Fruit fly (Drosophila melanogaster) whole organism, embryonic: ENCODE results near the gene Mon1.

Source experiments
- B-H1 ChIP-seq: fragments of 200-800 bp; sonication (Bioruptor generic); IDR thresholded peaks from 3 replicates; pipeline ENCODE4 v1.3.6; 2022; ENCODE audit warnings: missing biosample characterization, missing genetic modification characterization
- C15 ChIP-seq: fragments of 200-800 bp; sonication (Bioruptor generic); IDR thresholded peaks from 3 replicates; pipeline ENCODE4 v1.3.6; 2022; ENCODE audit warnings: missing biosample characterization, missing genetic modification characterization
- CG10543 ChIP-seq: fragments of 200-800 bp; sonication (Bioruptor generic); optimal IDR thresholded peaks from 3 replicates; lab custom pipeline; 2017; ENCODE audit warnings: missing biosample characterization, mild to moderate bottlenecking, missing genetic modification characterization, moderate library complexity
- CG11695 ChIP-seq: fragments of 200-800 bp; sonication (Bioruptor generic); IDR thresholded peaks from 3 replicates; pipeline ENCODE4 v1.3.6; 2022; ENCODE audit warnings: missing biosample characterization, missing genetic modification characterization
- CG12219 ChIP-seq: fragments of 200-800 bp; sonication (Bioruptor generic); optimal IDR thresholded peaks from 3 replicates; lab custom pipeline; 2018; ENCODE audit warnings: missing biosample characterization, mild to moderate bottlenecking, missing genetic modification characterization
- CG12391 ChIP-seq: fragments of 200-800 bp; sonication (Bioruptor generic); optimal IDR thresholded peaks from 3 replicates; lab custom pipeline; 2018; ENCODE audit warnings: missing biosample characterization, mild to moderate bottlenecking, missing genetic modification characterization, moderate library complexity
- CG13287 ChIP-seq: fragments of 200-800 bp; sonication (Bioruptor generic); IDR thresholded peaks from 2 replicates; pipeline ENCODE4 v1.3.6; 2022; ENCODE audit warnings: missing biosample characterization, missing genetic modification characterization; ENCODE audit not compliant: partially characterized antibody
- CG17385 ChIP-seq: fragments of 200-800 bp; sonication (Bioruptor generic); optimal IDR thresholded peaks from 3 replicates; lab custom pipeline; 2018; ENCODE audit warnings: missing biosample characterization, mild to moderate bottlenecking, missing genetic modification characterization
- CG17568 ChIP-seq: fragments of 200-800 bp; sonication (Bioruptor generic); optimal IDR thresholded peaks from 2 replicates; lab custom pipeline; 2018; ENCODE audit warnings: missing biosample characterization, mild to moderate bottlenecking, missing genetic modification characterization, moderate library complexity
- CG17802 ChIP-seq: fragments of 200-800 bp; sonication (Bioruptor generic); optimal IDR thresholded peaks from 2 replicates; lab custom pipeline; 2018; ENCODE audit warnings: missing biosample characterization, mild to moderate bottlenecking, missing genetic modification characterization, moderate library complexity
- CG2129 ChIP-seq: fragments of 200-800 bp; sonication (Bioruptor generic); IDR thresholded peaks from 2 replicates; pipeline ENCODE4 v1.3.6; 2022; ENCODE audit warnings: missing biosample characterization, missing genetic modification characterization; ENCODE audit not compliant: partially characterized antibody
- CG3163 ChIP-seq: fragments of 200-800 bp; sonication (Bioruptor generic); optimal IDR thresholded peaks from 3 replicates; lab custom pipeline; 2016; ENCODE audit warnings: missing biosample characterization, missing genetic modification characterization
- CG32772 ChIP-seq: fragments of 200-800 bp; sonication (Bioruptor generic); IDR thresholded peaks from 2 replicates; pipeline ENCODE4 v1.3.6; 2022; ENCODE audit warnings: missing biosample characterization, missing genetic modification characterization
- CG34224 ChIP-seq: fragments of 200-800 bp; sonication (Bioruptor generic); IDR thresholded peaks from 3 replicates; pipeline ENCODE4 v1.3.6; 2022; ENCODE audit warnings: missing biosample characterization, missing genetic modification characterization; ENCODE audit not compliant: partially characterized antibody
- CG34422 ChIP-seq: fragments of 200-800 bp; sonication (Bioruptor generic); IDR thresholded peaks from 3 replicates; pipeline ENCODE4 v1.3.6; 2022; ENCODE audit warnings: missing biosample characterization, missing genetic modification characterization
- CG4854 ChIP-seq: fragments of 200-800 bp; sonication (Bioruptor generic); optimal IDR thresholded peaks from 2 replicates; lab custom pipeline; 2016; ENCODE audit warnings: missing biosample characterization, missing genetic modification characterization, inconsistent platforms
- CG5180 ChIP-seq: fragments of 200-800 bp; sonication (Bioruptor generic); optimal IDR thresholded peaks from 3 replicates; lab custom pipeline; 2017; ENCODE audit warnings: missing biosample characterization, missing genetic modification characterization, mild to moderate bottlenecking, moderate library complexity, missing genetic modification reagents
- CG7963 ChIP-seq: fragments of 200-800 bp; sonication (Bioruptor generic); IDR thresholded peaks from 3 replicates; pipeline ENCODE4 v1.3.6; 2022; ENCODE audit warnings: missing biosample characterization, missing genetic modification characterization; ENCODE audit not compliant: partially characterized antibody
- CG8359 ChIP-seq: fragments of 200-800 bp; sonication (Bioruptor generic); optimal IDR thresholded peaks from 2 replicates; lab custom pipeline; 2017; ENCODE audit warnings: missing biosample characterization, mild to moderate bottlenecking, missing genetic modification characterization, borderline replicate concordance
- Deaf1 ChIP-seq: fragments of 200-800 bp; optimal IDR thresholded peaks from 3 replicates; lab custom pipeline; 2019; ENCODE audit warnings: missing biosample characterization, mild to moderate bottlenecking, missing genetic modification characterization, moderate library complexity
- Dfd ChIP-seq, 2 experiments: fragments of >200 bp; optimal IDR thresholded peaks; 2 replicates each; lab custom pipeline; 2017; ENCODE audit warnings: missing biosample characterization in 2 of 2, missing genetic modification characterization in 2 of 2
- HLH4C ChIP-seq: fragments of 200-800 bp; sonication (Bioruptor generic); IDR thresholded peaks from 3 replicates; pipeline ENCODE4 v1.3.6; 2022; ENCODE audit warnings: missing biosample characterization, missing genetic modification characterization; ENCODE audit not compliant: partially characterized antibody
- HLHmδ ChIP-seq: fragments of 200-800 bp; sonication (Bioruptor generic); optimal IDR thresholded peaks from 2 replicates; lab custom pipeline; 2018; ENCODE audit warnings: missing biosample characterization, mild to moderate bottlenecking, missing genetic modification characterization, moderate library complexity
- HmgD ChIP-seq: fragments of 200-800 bp; sonication (Bioruptor generic); optimal IDR thresholded peaks from 3 replicates; lab custom pipeline; 2016; ENCODE audit warnings: missing biosample characterization, missing genetic modification characterization
- Hr78 ChIP-seq, 2 experiments: fragments of 200-800 bp in 1 of 2; fragments of >200 bp in 1 of 2; sonication (Bioruptor generic) in 1 of 2; optimal IDR thresholded peaks; 2 replicates each; lab custom pipeline; 2017 to 2019; ENCODE audit warnings: missing biosample characterization in 2 of 2, missing genetic modification characterization in 2 of 2, mild to moderate bottlenecking in 1 of 2, moderate library complexity in 1 of 2
- Neu2 ChIP-seq: fragments of 200-800 bp; sonication (Bioruptor generic); optimal IDR thresholded peaks from 3 replicates; lab custom pipeline; 2016; ENCODE audit warnings: missing biosample characterization, missing genetic modification characterization, borderline replicate concordance
- Opbp ChIP-seq: fragments of 200-800 bp; sonication (Bioruptor generic); IDR thresholded peaks from 3 replicates; pipeline ENCODE4 v1.3.6; 2022; ENCODE audit warnings: missing biosample characterization, missing genetic modification characterization; ENCODE audit not compliant: partially characterized antibody
- Optix ChIP-seq: fragments of 200-800 bp; sonication (Bioruptor generic); IDR thresholded peaks from 3 replicates; pipeline ENCODE4 v1.3.6; 2022; ENCODE audit warnings: missing biosample characterization, missing genetic modification characterization
- Pdp1 ChIP-seq, 2 experiments: fragments of 200-800 bp; sonication (Bioruptor generic); optimal IDR thresholded peaks; 3 replicates each; lab custom pipeline; 2016; ENCODE audit warnings: missing biosample characterization in 2 of 2, missing genetic modification characterization in 2 of 2, mild to moderate bottlenecking in 1 of 2, moderate library complexity in 1 of 2
- Scr ChIP-seq: fragments of 200-800 bp; sonication (Bioruptor generic); IDR thresholded peaks from 2 replicates; pipeline ENCODE4 v1.3.6; 2022; ENCODE audit warnings: missing biosample characterization, missing genetic modification characterization; ENCODE audit not compliant: partially characterized antibody
- Sox100B ChIP-seq: fragments of 200-800 bp; sonication (Bioruptor generic); optimal IDR thresholded peaks from 3 replicates; lab custom pipeline; 2018; ENCODE audit warnings: missing biosample characterization, mild to moderate bottlenecking, missing genetic modification characterization
- Sox102F ChIP-seq: fragments of 200-800 bp; sonication (Bioruptor generic); optimal IDR thresholded peaks from 2 replicates; lab custom pipeline; 2018; ENCODE audit warnings: missing biosample characterization, mild to moderate bottlenecking, missing genetic modification characterization, moderate library complexity
- chif ChIP-seq, 2 experiments: fragments of 200-800 bp; sonication (Bioruptor generic); optimal IDR thresholded peaks; 3 replicates each; lab custom pipeline; 2016; ENCODE audit warnings: missing biosample characterization in 2 of 2, missing genetic modification characterization in 2 of 2
- crol ChIP-seq: fragments of 200-800 bp; sonication (Bioruptor generic); IDR thresholded peaks from 2 replicates; pipeline ENCODE4 v1.3.6; 2022; ENCODE audit warnings: missing biosample characterization, missing genetic modification characterization
- cwo ChIP-seq: fragments of 200-800 bp; sonication (Bioruptor generic); optimal IDR thresholded peaks from 3 replicates; lab custom pipeline; 2017; ENCODE audit warnings: missing biosample characterization, missing genetic modification characterization, mild to moderate bottlenecking, moderate library complexity, missing genetic modification reagents
- ewg ChIP-seq: fragments of 200-800 bp; sonication (Bioruptor generic); optimal IDR thresholded peaks from 3 replicates; lab custom pipeline; 2017; ENCODE audit warnings: mild to moderate bottlenecking, missing biosample characterization, missing genetic modification reagents, missing genetic modification characterization
- fd64A ChIP-seq: fragments of 200-800 bp; sonication (Bioruptor generic); optimal IDR thresholded peaks from 3 replicates; lab custom pipeline; 2018; ENCODE audit warnings: missing biosample characterization, mild to moderate bottlenecking, missing genetic modification characterization
- ftz-f1 ChIP-seq: fragments of 200-800 bp; sonication (Bioruptor generic); optimal IDR thresholded peaks from 2 replicates; lab custom pipeline; 2016; ENCODE audit warnings: missing biosample characterization, missing genetic modification characterization
- gt ChIP-seq: fragments of 200-800 bp; sonication (Bioruptor generic); IDR thresholded peaks from 2 replicates; pipeline ENCODE4 v1.3.6; 2022; ENCODE audit warnings: missing biosample characterization, missing genetic modification characterization
- hbn ChIP-seq: fragments of 200-800 bp; sonication (Bioruptor generic); IDR thresholded peaks from 2 replicates; pipeline ENCODE4 v1.3.6; 2022; ENCODE audit warnings: missing biosample characterization, missing genetic modification characterization; ENCODE audit not compliant: partially characterized antibody
- lbe ChIP-seq: fragments of 200-800 bp; sonication (Bioruptor generic); optimal IDR thresholded peaks from 2 replicates; lab custom pipeline; 2016; ENCODE audit warnings: missing biosample characterization, mild to moderate bottlenecking, missing genetic modification characterization
- mld ChIP-seq: fragments of 200-800 bp; sonication (Bioruptor generic); IDR thresholded peaks from 3 replicates; pipeline ENCODE4 v1.3.6; 2022; ENCODE audit warnings: missing biosample characterization, missing genetic modification characterization; ENCODE audit not compliant: partially characterized antibody
- nau ChIP-seq: fragments of 200-800 bp; sonication (Bioruptor generic); optimal IDR thresholded peaks from 3 replicates; lab custom pipeline; 2017; ENCODE audit warnings: missing biosample characterization, mild to moderate bottlenecking, missing genetic modification characterization, missing genetic modification reagents
- repo ChIP-seq: fragments of 200-800 bp; sonication (Bioruptor generic); optimal IDR thresholded peaks from 2 replicates; lab custom pipeline; 2016; ENCODE audit warnings: missing biosample characterization, missing genetic modification characterization
- shn ChIP-seq: fragments of 200-800 bp; sonication (Bioruptor generic); optimal IDR thresholded peaks from 3 replicates; lab custom pipeline; 2016; ENCODE audit warnings: missing biosample characterization, missing genetic modification characterization
- tna ChIP-seq: fragments of 200-800 bp; sonication (Bioruptor generic); IDR thresholded peaks from 2 replicates; pipeline ENCODE4 v1.3.6; 2022; ENCODE audit warnings: missing biosample characterization, missing genetic modification characterization; ENCODE audit not compliant: partially characterized antibody
- tx ChIP-seq: fragments of 200-800 bp; sonication (Bioruptor generic); optimal IDR thresholded peaks from 2 replicates; lab custom pipeline; 2016; ENCODE audit warnings: missing biosample characterization, missing genetic modification characterization

Gene Mon1

dm6 chr2L:4811491-4812058 lies 38.9 kb upstream of the Mon1 start (continued):
- peak in 1 of 2 experiments; percentile 33 for TF ChIP-seq Dfd (GFP tag; optimal IDR thresholded peaks at IDR 0.05; lab: Kevin White, UChicago)
- peak; percentile 80 for TF ChIP-seq Deaf1 (tag; lab: Kevin White, UChicago)
- TF ChIP-seq Pdp1 (GFP tag; optimal IDR thresholded peaks at IDR 0.05; lab: Kevin White, UChicago), result no peak
- TF ChIP-seq nau, result peak; percentile 25
- TF ChIP-seq Opbp (GFP tag; lab: Robert Waterston, UW), result peak; percentile 82
- peak; percentile 82 for TF ChIP-seq HLHmδ (GFP tag; lab: Kevin White, UChicago)
- TF ChIP-seq Sox100B (GFP tag; lab: Kevin White, UChicago), result no peak
- TF ChIP-seq Sox102F, result no peak
- peak; percentile 17 for TF ChIP-seq lbe (GFP tag; lab: Kevin White, UChicago)
- TF ChIP-seq CG5180 (GFP tag; lab: Kevin White, UChicago), result peak; percentile 22
- TF ChIP-seq CG7963, result peak; percentile 71
- peak; percentile 91 for TF ChIP-seq ftz-f1 (GFP tag; lab: Kevin White, UChicago)
- peak; percentile 41 for TF ChIP-seq fd64A (GFP tag; lab: Kevin White, UChicago)
- peak; percentile 69 for TF ChIP-seq Neu2 (GFP tag; lab: Kevin White, UChicago)
- no peak for TF ChIP-seq B-H1 (GFP tag; lab: Robert Waterston, UW)
- no peak for TF ChIP-seq C15 (GFP tag; lab: Robert Waterston, UW)
- TF ChIP-seq CG12219 (GFP tag; lab: Kevin White, UChicago), result no peak
- no peak for TF ChIP-seq CG17802 (tag; lab: Kevin White, UChicago)
- TF ChIP-seq CG12391 (tag; lab: Kevin White, UChicago), result no peak
- no peak for TF ChIP-seq repo (GFP tag; lab: Kevin White, UChicago)
- no peak for TF ChIP-seq tx (GFP tag; lab: Kevin White, UChicago)
- peak; percentile 59 for TF ChIP-seq crol (GFP tag; lab: Robert Waterston, UW)
- TF ChIP-seq cwo, result peak; percentile 95
- TF ChIP-seq tna, result peak; percentile 69; the same call in 1 of the 2 replicates
- peak; percentile 57; the same call in 2 of the 3 replicates for TF ChIP-seq Optix (GFP tag; lab: Robert Waterston, UW)
- TF ChIP-seq Hr78 (GFP tag; optimal IDR thresholded peaks at IDR 0.05; lab: Kevin White, UChicago), result peak in 1 of 2 experiments; percentile 52
- TF ChIP-seq HmgD, result peak; percentile 93
- no peak for TF ChIP-seq CG4854 (GFP tag; lab: Kevin White, UChicago)
- peak; percentile 72 for TF ChIP-seq Scr (GFP tag; lab: Robert Waterston, UW)
- TF ChIP-seq CG11695 (GFP tag; lab: Robert Waterston, UW), result peak; percentile 9; the same call in 1 of the 3 replicates
- peak; percentile 95 for TF ChIP-seq CG10543 (GFP tag; lab: Kevin White, UChicago)
- TF ChIP-seq chif (GFP tag; optimal IDR thresholded peaks at IDR 0.05; lab: Kevin White, UChicago), result no peak
- TF ChIP-seq hbn, result peak; percentile 69
- peak; percentile 79 for TF ChIP-seq CG17385
- no peak for TF ChIP-seq CG8359
- peak; percentile 60; the same call in 1 of the 3 replicates for TF ChIP-seq HLH4C (GFP tag; lab: Robert Waterston, UW)
- no peak for TF ChIP-seq ewg
- TF ChIP-seq CG2129 (GFP tag; lab: Robert Waterston, UW), result no peak; the same call in 1 of the 2 replicates
- peak; percentile 46; the same call in 1 of the 3 replicates for TF ChIP-seq CG34422 (GFP tag; lab: Robert Waterston, UW)
- no peak for TF ChIP-seq CG17568 (GFP tag; lab: Kevin White, UChicago)
- TF ChIP-seq shn (GFP tag; lab: Kevin White, UChicago), result no peak
- peak; percentile 80 for TF ChIP-seq CG34224
- no peak for TF ChIP-seq gt
- TF ChIP-seq mld, result peak; percentile 55; the same call in 1 of the 3 replicates
- TF ChIP-seq CG32772 (GFP tag; lab: Robert Waterston, UW), result peak; percentile 71; the same call in 1 of the 2 replicates
- no peak for TF ChIP-seq CG3163 (GFP tag; lab: Kevin White, UChicago)
- peak; percentile 75 for TF ChIP-seq CG13287
